Worm (Caenorhabditis elegans) whole organism, L4 larva: Measurements from ENCODE around the gene F20A1.2.

ENCODE experiments used
- T26A8.4 ChIP-seq: fragments of 200-800 bp; sonication (Bioruptor generic); IDR thresholded peaks from 2 replicates; pipeline ENCODE4 v1.3.6; 2022; ENCODE audit warnings: missing genetic modification characterization, missing compliant biosample characterization
- ZK337.2 ChIP-seq: fragments of 200-800 bp; sonication (Bioruptor generic); IDR thresholded peaks from 2 replicates; pipeline ENCODE4 v1.3.6; 2022; ENCODE audit warnings: missing genetic modification reagents, missing genetic modification characterization, missing compliant biosample characterization
- ZK546.5 ChIP-seq, 2 experiments: sonication (generic microtip); optimal IDR thresholded peaks; 2 replicates each; lab custom pipeline; 2017; ENCODE audit warnings: missing biosample characterization in 2 of 2, missing genetic modification characterization in 2 of 2
- aha-1 ChIP-seq: fragments of 150-350 bp; peaks from one replicate; lab custom pipeline; 2014; ENCODE audit warnings: missing biosample characterization, missing genetic modification characterization
- ceh-44 ChIP-seq: fragments of 200-800 bp; sonication (Bioruptor generic); IDR thresholded peaks from 2 replicates; pipeline ENCODE4 v1.3.6; 2022; ENCODE audit warnings: missing genetic modification reagents, missing genetic modification characterization, missing compliant biosample characterization
- daf-16 ChIP-seq, 3 experiments: sonication (generic microtip); optimal IDR thresholded peaks; 2 replicates each; lab custom pipeline; 2016 to 2017; ENCODE audit warnings: missing genetic modification characterization in 3 of 3, missing genetic modification reagents in 3 of 3, mild to moderate bottlenecking in 2 of 3, missing compliant biosample characterization in 2 of 3, missing biosample characterization in 1 of 3, moderate library complexity in 1 of 3
- dmd-9 ChIP-seq: fragments of 200-800 bp; sonication (Bioruptor generic); IDR thresholded peaks from 2 replicates; pipeline ENCODE4 v1.3.6; 2022; ENCODE audit warnings: missing genetic modification reagents, missing genetic modification characterization, missing compliant biosample characterization
- dpl-1 ChIP-seq: fragments of 150-350 bp; optimal IDR thresholded peaks from 2 replicates; lab custom pipeline; 2014; ENCODE audit warnings: missing biosample characterization, missing genetic modification reagents, missing genetic modification characterization
- duxl-1 ChIP-seq: sonication (generic microtip); optimal IDR thresholded peaks from 2 replicates; lab custom pipeline; 2016; ENCODE audit warnings: mild to moderate bottlenecking, missing genetic modification characterization, moderate library complexity, missing compliant biosample characterization; ENCODE audit not compliant: poor library complexity
- dve-1 ChIP-seq: sonication (generic microtip); optimal IDR thresholded peaks from 2 replicates; lab custom pipeline; 2017; ENCODE audit warnings: antibody characterized with exemption, mild to moderate bottlenecking, missing genetic modification characterization, missing compliant biosample characterization; ENCODE audit not compliant: insufficient read depth
- egl-27 ChIP-seq: sonication (generic microtip); optimal IDR thresholded peaks from 3 replicates; lab custom pipeline; 2017; ENCODE audit warnings: missing biosample characterization, missing genetic modification reagents, missing genetic modification characterization
- hif-1 ChIP-seq, 2 experiments: sonication (generic microtip); optimal IDR thresholded peaks; 2 replicates each; lab custom pipeline; 2016 to 2017; ENCODE audit warnings: missing compliant biosample characterization in 2 of 2, missing genetic modification characterization in 2 of 2, missing genetic modification reagents in 2 of 2, missing genotype in 2 of 2, mild to moderate bottlenecking in 1 of 2
- hlh-11 ChIP-seq: fragments of 200-800 bp; sonication (Bioruptor generic); optimal IDR thresholded peaks from 2 replicates; lab custom pipeline; 2018; ENCODE audit warnings: mild to moderate bottlenecking, missing genetic modification characterization, missing compliant biosample characterization
- hlh-30 ChIP-seq: sonication (generic microtip); optimal IDR thresholded peaks from 2 replicates; lab custom pipeline; 2017; ENCODE audit warnings: antibody characterized with exemption, mild to moderate bottlenecking, missing genetic modification characterization, missing compliant biosample characterization; ENCODE audit not compliant: insufficient read depth
- lim-7 ChIP-seq: fragments of 200-800 bp; sonication (Bioruptor generic); IDR thresholded peaks from 2 replicates; pipeline ENCODE4 v1.3.6; 2022; ENCODE audit warnings: missing genetic modification characterization, missing compliant biosample characterization
- lin-1 ChIP-seq: fragments of 200-800 bp; sonication (Bioruptor generic); IDR thresholded peaks from 2 replicates; pipeline ENCODE4 v1.3.6; 2022; ENCODE audit warnings: missing genetic modification reagents, missing genetic modification characterization, missing compliant biosample characterization
- lin-38 ChIP-seq: fragments of 200-800 bp; sonication (Bioruptor generic); IDR thresholded peaks from 2 replicates; pipeline ENCODE4 v1.3.6; 2022; ENCODE audit warnings: missing genetic modification reagents, missing genetic modification characterization, missing compliant biosample characterization
- lsy-2 ChIP-seq, 2 experiments: fragments of 150-350 bp in 1 of 2; sonication (generic microtip) in 1 of 2; optimal IDR thresholded peaks; 2 replicates each; lab custom pipeline; 2014 to 2017; ENCODE audit warnings: missing biosample characterization in 2 of 2, missing genetic modification characterization in 2 of 2
- mdl-1 ChIP-seq, 2 experiments: fragments of 150-350 bp in 1 of 2; sonication (generic microtip) in 1 of 2; optimal IDR thresholded peaks; 2 replicates each; lab custom pipeline; 2014 to 2017; ENCODE audit warnings: missing biosample characterization in 2 of 2, missing genetic modification characterization in 2 of 2
- mep-1 ChIP-seq: fragments of 150-350 bp; sonication (generic microtip); optimal IDR thresholded peaks from 3 replicates; lab custom pipeline; 2014; ENCODE audit warnings: missing biosample characterization, missing genetic modification characterization
- mes-2 ChIP-seq: sonication (generic microtip); optimal IDR thresholded peaks from 2 replicates; lab custom pipeline; 2016; ENCODE audit warnings: missing genotype, mild to moderate bottlenecking, missing genetic modification characterization, missing compliant biosample characterization; ENCODE audit not compliant: poor library complexity, severe bottlenecking
- nhr-10 ChIP-seq: fragments of 150-350 bp; optimal IDR thresholded peaks from 2 replicates; lab custom pipeline; 2014; ENCODE audit warnings: missing biosample characterization, missing genetic modification characterization
- nhr-102 ChIP-seq: sonication (generic microtip); optimal IDR thresholded peaks from 2 replicates; lab custom pipeline; 2016; ENCODE audit warnings: mild to moderate bottlenecking, missing genetic modification characterization, moderate library complexity, missing compliant biosample characterization
- nhr-237 ChIP-seq: sonication (generic microtip); optimal IDR thresholded peaks from 2 replicates; lab custom pipeline; 2017; ENCODE audit warnings: missing biosample characterization, missing genetic modification characterization
- php-3 ChIP-seq: fragments of 200-800 bp; sonication (Bioruptor generic); IDR thresholded peaks from 2 replicates; pipeline ENCODE4 v1.3.6; 2022; ENCODE audit warnings: missing genetic modification reagents, missing genetic modification characterization, missing compliant biosample characterization
- rbr-2 ChIP-seq: sonication (generic microtip); optimal IDR thresholded peaks from 2 replicates; lab custom pipeline; 2016; ENCODE audit warnings: missing genotype, missing genetic modification characterization, missing compliant biosample characterization
- spr-3 ChIP-seq: fragments of 200-800 bp; sonication (Bioruptor generic); optimal IDR thresholded peaks from 2 replicates; lab custom pipeline; 2018; ENCODE audit warnings: mild to moderate bottlenecking, missing genetic modification characterization, missing compliant biosample characterization
- unc-130 ChIP-seq: sonication (generic microtip); optimal IDR thresholded peaks from 2 replicates; lab custom pipeline; 2016; ENCODE audit warnings: missing genetic modification reagents, missing genetic modification characterization, missing compliant biosample characterization
- unc-62 ChIP-seq, 3 experiments: fragments of 150-350 bp in 1 of 3; sonication (generic microtip); optimal IDR thresholded peaks in 2 of 3; peaks in 1 of 3; 1 replicate in 1 of 3; 2 replicates in 2 of 3; lab custom pipeline; 2014 to 2017; ENCODE audit warnings: missing biosample characterization in 3 of 3, missing genetic modification characterization in 3 of 3, missing genetic modification reagents in 3 of 3, missing genotype in 1 of 3
- zfp-2 ChIP-seq: sonication (generic microtip); optimal IDR thresholded peaks from 2 replicates; lab custom pipeline; 2016; ENCODE audit warnings: mild to moderate bottlenecking, missing genetic modification characterization, missing compliant biosample characterization
- zip-11 ChIP-seq: fragments of 200-800 bp; sonication (Bioruptor generic); IDR thresholded peaks from 2 replicates; pipeline ENCODE4 v1.3.6; 2022; ENCODE audit warnings: missing genetic modification characterization, missing compliant biosample characterization
- ztf-7 ChIP-seq: fragments of 150-350 bp; optimal IDR thresholded peaks from 2 replicates; lab custom pipeline; 2014; ENCODE audit warnings: missing biosample characterization, missing genetic modification characterization

F20A1.2 gene

ce11 chrV:7076161-7076560 lies 30.1 kb downstream of the F20A1.2 start (continued):
- TF ChIP-seq lim-7 (GFP tag; lab: Robert Waterston, UW) (no peak), dmd-9 (GFP tag; lab: Robert Waterston, UW) (no peak), lin-1 (no peak), php-3 (GFP tag; lab: Robert Waterston, UW) (no peak), zfp-2 (tag; lab: Kevin White, UChicago) (no peak), spr-3 (GFP tag; lab: Kevin White, UChicago) (no peak), T26A8.4 (no peak), unc-130 (GFP tag; lab: Kevin White, UChicago) (no peak), mdl-1 (tag; optimal IDR thresholded peaks at IDR 0.05; lab: Kevin White, UChicago) (no peak), aha-1 (tag; lab: Kevin White, UChicago) (peak; percentile 91)
- TF ChIP-seq, all 104 proteins: peak for 11

- peak in 1 of 2 experiments; percentile 76 for TF ChIP-seq unc-62 (GFP tag; optimal IDR thresholded peaks at IDR 0.05 in 1 of 2; lab: Kevin White, UChicago)
- no peak for TF ChIP-seq unc-62 (tag; optimal IDR thresholded peaks at IDR 0.05; lab: Kevin White, UChicago)
- peak; percentile 87 for TF ChIP-seq aha-1 (tag; lab: Kevin White, UChicago)
- no peak for TF ChIP-seq zip-11 (GFP tag; lab: Robert Waterston, UW)
Observed at ce11 chrV:7078765-7079164, 32.7 kb downstream of the F20A1.2 start.

ce11 chrV:7079388-7079787 lies 33.3 kb downstream of the F20A1.2 start:
- no peak for TF ChIP-seq egl-27 (tag; lab: Kevin White, UChicago)
- peak; percentile 0 for TF ChIP-seq hlh-11 (tag; lab: Kevin White, UChicago)
- peak; percentile 93 for TF ChIP-seq aha-1 (tag; lab: Kevin White, UChicago)

- TF ChIP-seq lsy-2 (tag; optimal IDR thresholded peaks at IDR 0.05; lab: Kevin White, UChicago) (peak in 1 of 2 experiments; percentile 67), nhr-102 (peak; percentile 34), daf-16 (GFP tag; optimal IDR thresholded peaks at IDR 0.05; lab: Kevin White, UChicago) (no peak), daf-16 (tag; optimal IDR thresholded peaks at IDR 0.05; lab: Kevin White, UChicago) (peak; percentile 10), hif-1 (tag; optimal IDR thresholded peaks at IDR 0.05; lab: Kevin White, UChicago) (peak in 1 of 2 experiments; percentile 69), unc-130 (GFP tag; lab: Kevin White, UChicago) (peak; percentile 76), mes-2 (tag; lab: Kevin White, UChicago) (peak; percentile 98), duxl-1 (tag; lab: Kevin White, UChicago) (peak; percentile 76), ceh-44 (no peak), ZK546.5 (tag; optimal IDR thresholded peaks at IDR 0.05; lab: Kevin White, UChicago) (no peak), nhr-10 (no peak), ZK337.2 (peak; percentile 66; the same call in 1 of the 2 replicates), dmd-9 (GFP tag; lab: Robert Waterston, UW) (peak; percentile 66; the same call in 1 of the 2 replicates), ztf-7 (no peak), dve-1 (tag; lab: Kevin White, UChicago) (peak; percentile 10), lin-38 (GFP tag; lab: Robert Waterston, UW) (peak; percentile 46), nhr-237 (tag; lab: Kevin White, UChicago) (no peak), hlh-30 (tag; lab: Kevin White, UChicago) (peak; percentile 29), dpl-1 (peak; percentile 93), mep-1 (tag; lab: Kevin White, UChicago) (peak; percentile 18), rbr-2 (peak; percentile 30), unc-62 (GFP tag; optimal IDR thresholded peaks at IDR 0.05 in 1 of 2; lab: Kevin White, UChicago) (no peak), unc-62 (tag; optimal IDR thresholded peaks at IDR 0.05; lab: Kevin White, UChicago) (no peak)
Observed at ce11 chrV:7084612-7085139, 38.6 kb downstream of the F20A1.2 start, which contains the start of gene mys-1. mys-1 (minus strand) TSS chrV:7084662.
